Worm (Caenorhabditis elegans) whole organism, midembryonic: Measurements from ENCODE around the gene egl-2.

ENCODE experiments used
- T22C8.4 ChIP-seq: fragments of 200-800 bp; sonication (Bioruptor generic); IDR thresholded peaks from 2 replicates; pipeline ENCODE4 v1.3.6; 2022; ENCODE audit warnings: missing genetic modification characterization, missing compliant biosample characterization
- cog-1 ChIP-seq: sonication (generic microtip); optimal IDR thresholded peaks from 2 replicates; lab custom pipeline; 2016; ENCODE audit warnings: missing genetic modification characterization, missing compliant biosample characterization
- flt-1 ChIP-seq: fragments of 200-800 bp; sonication (Bioruptor generic); IDR thresholded peaks from 2 replicates; pipeline ENCODE4 v1.3.6; 2022; ENCODE audit warnings: missing genetic modification characterization, missing compliant biosample characterization
- klf-2 ChIP-seq: fragments of 200-800 bp; sonication (Bioruptor generic); conservative IDR thresholded peaks from 2 replicates; pipeline ENCODE4 v1.3.6; 2022; ENCODE audit warnings: missing genetic modification reagents, missing genetic modification characterization, missing compliant biosample characterization
- med-1 ChIP-seq: sonication (generic microtip); optimal IDR thresholded peaks from 2 replicates; lab custom pipeline; 2017; ENCODE audit warnings: missing genetic modification characterization, mild to moderate bottlenecking, missing compliant biosample characterization, antibody characterized with exemption, missing genetic modification reagents; ENCODE audit not compliant: insufficient read depth
- ref-1 ChIP-seq: fragments of 200-800 bp; sonication (Bioruptor generic); conservative IDR thresholded peaks from 2 replicates; pipeline ENCODE4 v1.3.6; 2022; ENCODE audit warnings: missing genetic modification reagents, missing genetic modification characterization, missing compliant biosample characterization
- tab-1 ChIP-seq: fragments of 200-800 bp; sonication (Bioruptor generic); IDR thresholded peaks from 2 replicates; pipeline ENCODE4 v1.3.6; 2022; ENCODE audit warnings: missing genetic modification characterization, missing compliant biosample characterization
- ztf-23 ChIP-seq: fragments of 200-800 bp; sonication (Bioruptor generic); IDR thresholded peaks from 2 replicates; pipeline ENCODE4 v1.3.6; 2022; ENCODE audit warnings: missing genetic modification reagents, missing genetic modification characterization, missing compliant biosample characterization
- ztf-29 ChIP-seq: fragments of 200-800 bp; sonication (Bioruptor generic); IDR thresholded peaks from 2 replicates; pipeline ENCODE4 v1.3.6; 2022; ENCODE audit warnings: missing genetic modification reagents, missing genetic modification characterization, missing compliant biosample characterization

egl-2 gene

ce11 chrV:1299232-1299631 lies at the start of gene egl-2:
TSS of gene egl-2 (minus strand) at chrV:1299332.
- TF ChIP-seq med-1 (no peak), T22C8.4 (no peak), ref-1 (GFP tag; lab: Robert Waterston, UW) (no peak), tab-1 (GFP tag; lab: Robert Waterston, UW) (no peak)

DNA sequence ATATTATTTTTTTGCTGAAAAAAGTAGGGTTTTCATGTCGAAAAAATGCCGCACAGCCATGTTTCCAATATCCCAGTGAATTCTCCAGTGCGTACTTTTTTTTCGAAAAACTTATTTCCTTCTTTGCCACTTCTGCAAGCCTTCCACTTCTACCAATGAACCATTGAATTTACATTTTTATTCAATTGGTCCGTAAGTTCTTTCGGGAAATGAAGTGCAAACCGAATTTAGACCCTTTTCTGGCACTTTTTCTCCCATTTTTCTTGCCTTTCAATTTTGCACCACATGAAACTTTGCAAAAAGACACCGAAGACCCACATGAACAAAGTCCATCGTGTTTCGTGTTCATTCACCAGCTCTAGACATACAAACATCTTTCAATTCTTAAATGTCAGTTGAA lies 43.6 kb upstream of the egl-2 start:
- TF ChIP-seq flt-1 (GFP tag; lab: Robert Waterston, UW) (no peak), klf-2 (GFP tag; lab: Robert Waterston, UW) (no peak), ref-1 (GFP tag; lab: Robert Waterston, UW) (no peak), T22C8.4 (no peak), tab-1 (GFP tag; lab: Robert Waterston, UW) (no peak), cog-1 (no peak), ztf-29 (no peak), med-1 (no peak), ztf-23 (GFP tag; lab: Robert Waterston, UW) (no peak)

ce11 chrV:1341276-1342050 lies 42.3 kb upstream of the egl-2 start:
- TF ChIP-seq tab-1 (GFP tag; lab: Robert Waterston, UW) (no peak), flt-1 (GFP tag; lab: Robert Waterston, UW) (no peak), klf-2 (GFP tag; lab: Robert Waterston, UW) (no peak), ztf-29 (no peak), ref-1 (GFP tag; lab: Robert Waterston, UW) (no peak), cog-1 (no peak)

- TF ChIP-seq ref-1 (GFP tag; lab: Robert Waterston, UW): no peak
- TF ChIP-seq med-1: no peak
- no peak for TF ChIP-seq ztf-23 (GFP tag; lab: Robert Waterston, UW)
- TF ChIP-seq T22C8.4: no peak
- TF ChIP-seq flt-1 (GFP tag; lab: Robert Waterston, UW): no peak
- TF ChIP-seq tab-1 (GFP tag; lab: Robert Waterston, UW): no peak
- no peak for TF ChIP-seq ztf-29
- no peak for TF ChIP-seq klf-2 (GFP tag; lab: Robert Waterston, UW)
- TF ChIP-seq cog-1: no peak
Measured at ce11 chrV:1337701-1338100, 38.6 kb upstream of the egl-2 start.

ce11 chrV:1335896-1336295 lies 36.8 kb upstream of the egl-2 start:
- no peak for TF ChIP-seq med-1
- TF ChIP-seq flt-1 (GFP tag; lab: Robert Waterston, UW): no peak
- no peak for TF ChIP-seq ref-1 (GFP tag; lab: Robert Waterston, UW)
- TF ChIP-seq ztf-23 (GFP tag; lab: Robert Waterston, UW): no peak
- no peak for TF ChIP-seq tab-1 (GFP tag; lab: Robert Waterston, UW)
- no peak for TF ChIP-seq cog-1
- no peak for TF ChIP-seq ztf-29
- no peak for TF ChIP-seq klf-2 (GFP tag; lab: Robert Waterston, UW)
- TF ChIP-seq T22C8.4: no peak

ce11 chrV:1327317-1327716 lies 28.2 kb upstream of the egl-2 start:
- TF ChIP-seq klf-2 (GFP tag; lab: Robert Waterston, UW) (no peak), ref-1 (GFP tag; lab: Robert Waterston, UW) (no peak), ztf-23 (GFP tag; lab: Robert Waterston, UW) (no peak), cog-1 (no peak), tab-1 (GFP tag; lab: Robert Waterston, UW) (no peak), med-1 (no peak), ztf-29 (no peak), T22C8.4 (no peak), flt-1 (GFP tag; lab: Robert Waterston, UW) (no peak)

ce11 chrV:1326067-1326466 lies 26.9 kb upstream of the egl-2 start:
- no peak for TF ChIP-seq flt-1 (GFP tag; lab: Robert Waterston, UW)
- TF ChIP-seq med-1: no peak
- no peak for TF ChIP-seq tab-1 (GFP tag; lab: Robert Waterston, UW)

- no peak for TF ChIP-seq T22C8.4
- no peak for TF ChIP-seq ztf-23 (GFP tag; lab: Robert Waterston, UW)
- TF ChIP-seq ztf-29: no peak
- no peak for TF ChIP-seq cog-1
Measured at ce11 chrV:1321776-1322175, 22.6 kb upstream of the egl-2 start.

DNA sequence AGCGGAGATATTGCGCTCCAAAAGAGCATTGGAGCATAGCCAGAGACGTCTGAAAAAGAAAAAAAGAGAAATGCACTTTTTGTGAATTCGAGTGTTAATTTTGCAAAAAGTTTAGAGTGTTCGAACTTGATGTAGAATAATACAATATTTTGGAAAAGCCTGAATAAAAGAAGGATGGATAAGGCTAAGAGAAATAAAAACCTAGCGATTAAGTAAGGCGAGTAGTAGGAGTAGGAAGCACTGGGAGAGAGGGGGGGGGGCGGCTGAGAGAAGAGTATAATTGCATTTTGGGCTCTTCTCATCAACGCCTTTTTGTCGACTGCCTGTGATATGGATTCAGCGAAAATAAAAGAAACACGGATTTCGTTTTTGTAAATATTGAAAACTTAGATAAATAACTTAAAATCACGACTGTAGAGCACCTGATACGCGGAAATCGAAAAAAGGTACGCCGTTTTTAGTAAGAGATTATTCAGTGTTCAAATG lies 18.8 kb upstream of the egl-2 start, which contains the start of gene F16B3.3:
TSS of gene F16B3.3 (minus strand) at position 51 of the 486 bp plus-strand sequence.
- TF ChIP-seq ref-1 (GFP tag; lab: Robert Waterston, UW) (no peak), med-1 (no peak), klf-2 (GFP tag; lab: Robert Waterston, UW) (no peak), cog-1 (no peak), flt-1 (GFP tag; lab: Robert Waterston, UW) (no peak), tab-1 (GFP tag; lab: Robert Waterston, UW) (no peak), ztf-23 (GFP tag; lab: Robert Waterston, UW) (no peak), ztf-29 (no peak), T22C8.4 (no peak)

DNA sequence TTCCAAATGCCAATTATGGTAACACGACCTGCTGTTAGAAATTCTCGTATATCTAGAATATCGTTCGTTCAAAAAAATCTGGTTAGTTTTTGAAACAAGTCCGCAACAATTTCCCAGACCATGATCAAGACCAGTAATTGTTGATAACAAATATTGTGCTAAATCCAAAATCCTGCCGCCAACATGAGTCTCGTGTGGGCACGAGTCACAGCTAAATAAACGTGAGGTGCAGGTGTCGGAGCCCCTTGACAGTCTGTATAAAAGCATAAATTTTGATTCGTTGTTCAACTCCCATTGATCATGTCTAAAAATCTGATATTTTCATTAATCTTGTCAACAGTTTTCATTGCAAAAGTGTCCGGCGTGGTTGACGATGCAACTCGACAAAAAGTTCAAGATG lies 15.7 kb upstream of the egl-2 start, which contains the start of gene F16B3.2:
TSS of gene F16B3.2 (plus strand) at position 301 of the 400 bp plus-strand sequence.
- TF ChIP-seq med-1: no peak
- TF ChIP-seq klf-2 (GFP tag; lab: Robert Waterston, UW): no peak
- no peak for TF ChIP-seq T22C8.4
- TF ChIP-seq flt-1 (GFP tag; lab: Robert Waterston, UW): no peak
- no peak for TF ChIP-seq ref-1 (GFP tag; lab: Robert Waterston, UW)
- TF ChIP-seq ztf-23 (GFP tag; lab: Robert Waterston, UW): no peak
- TF ChIP-seq cog-1: no peak
- no peak for TF ChIP-seq tab-1 (GFP tag; lab: Robert Waterston, UW)
- TF ChIP-seq ztf-29: no peak
